Worm (Caenorhabditis elegans) whole organism, late embryonic: ENCODE measurements around the gene F14H3.15.

Experiments used
- T23F11.4 ChIP-seq: fragments of 200-800 bp; sonication (Bioruptor generic); optimal IDR thresholded peaks from 2 replicates; lab custom pipeline; 2018; ENCODE audit warnings: mild to moderate bottlenecking, missing genetic modification characterization, missing compliant biosample characterization
- Y22D7AL.16 ChIP-seq: sonication (generic microtip); optimal IDR thresholded peaks from 2 replicates; lab custom pipeline; 2016; ENCODE audit warnings: missing genetic modification characterization, missing compliant biosample characterization
- ama-1 ChIP-seq: fragments of 150-350 bp; optimal IDR thresholded peaks from 2 replicates; lab custom pipeline; 2014
- ceh-30 ChIP-seq: fragments of 150-350 bp; optimal IDR thresholded peaks from 2 replicates; lab custom pipeline; 2014; ENCODE audit warnings: missing biosample characterization, missing genetic modification characterization
- nfya-1 ChIP-seq: sonication (generic microtip); optimal IDR thresholded peaks from 2 replicates; lab custom pipeline; 2017; ENCODE audit warnings: missing genetic modification characterization, mild to moderate bottlenecking, missing compliant biosample characterization, antibody characterized with exemption, moderate library complexity
- nhr-11 ChIP-seq: fragments of 150-350 bp; optimal IDR thresholded peaks from 2 replicates; lab custom pipeline; 2014; ENCODE audit warnings: missing biosample characterization, missing genetic modification characterization
- pqm-1 ChIP-seq: sonication (generic microtip); optimal IDR thresholded peaks from 2 replicates; lab custom pipeline; 2016; ENCODE audit warnings: missing genetic modification characterization, missing compliant biosample characterization
- unc-55 ChIP-seq: sonication (generic microtip); optimal IDR thresholded peaks from 2 replicates; lab custom pipeline; 2017; ENCODE audit warnings: missing biosample characterization, missing genetic modification reagents, missing genetic modification characterization

- TF ChIP-seq T23F11.4 (no peak), ceh-30 (tag; lab: Kevin White, UChicago) (no peak), ama-1 (lab: Kevin White, UChicago) (no peak), pqm-1 (tag; lab: Kevin White, UChicago) (no peak), nfya-1 (tag; lab: Kevin White, UChicago) (no peak), Y22D7AL.16 (tag; lab: Kevin White, UChicago) (no peak), nhr-11 (no peak), unc-55 (no peak)
Observed at ce11 chrV:16094284-16094683, 34.2 kb upstream of the F14H3.15 start, which contains the start of gene F22B8.7.
